Worm (Caenorhabditis elegans) whole organism, L3 larva: ENCODE data around the gene msp-81.
A peak's percentile ranks its signal among the peaks of the same experiment; 100 is the strongest.

Source experiments
- ZK546.5 ChIP-seq: sonication (generic microtip); optimal IDR thresholded peaks from 2 replicates; lab custom pipeline; 2017; ENCODE audit warnings: missing biosample characterization, missing genetic modification characterization
- aly-2 ChIP-seq: fragments of 150-350 bp; optimal IDR thresholded peaks from 2 replicates; lab custom pipeline; 2014; ENCODE audit warnings: missing biosample characterization, missing genetic modification characterization
- ama-1 ChIP-seq: fragments of 150-350 bp; optimal IDR thresholded peaks from 2 replicates; lab custom pipeline; 2018
- ceh-28 ChIP-seq: fragments of 150-350 bp; optimal IDR thresholded peaks from 2 replicates; lab custom pipeline; 2014; ENCODE audit warnings: missing biosample characterization, missing genetic modification reagents, missing genetic modification characterization
- ceh-9 ChIP-seq: sonication (generic microtip); optimal IDR thresholded peaks from 2 replicates; lab custom pipeline; 2018; ENCODE audit warnings: missing biosample characterization, missing genetic modification characterization
- daf-12 ChIP-seq: fragments of 150-350 bp; optimal IDR thresholded peaks from 2 replicates; lab custom pipeline; 2014; ENCODE audit warnings: missing biosample characterization, missing genetic modification reagents, missing genetic modification characterization
- egl-27 ChIP-seq: sonication (generic microtip); optimal IDR thresholded peaks from 4 replicates; lab custom pipeline; 2017; ENCODE audit warnings: missing biosample characterization, missing genetic modification reagents, missing genetic modification characterization
- egl-5 ChIP-seq: fragments of 150-350 bp; optimal IDR thresholded peaks from 2 replicates; lab custom pipeline; 2017; ENCODE audit warnings: missing biosample characterization, missing genetic modification reagents, missing genetic modification characterization, inconsistent platforms
- elt-1 ChIP-seq: fragments of 150-350 bp; optimal IDR thresholded peaks from 2 replicates; lab custom pipeline; 2014; ENCODE audit warnings: missing biosample characterization, missing genetic modification characterization
- elt-2 ChIP-seq: sonication (generic microtip); optimal IDR thresholded peaks from 2 replicates; lab custom pipeline; 2016; ENCODE audit warnings: missing genetic modification reagents, mild to moderate bottlenecking, missing genetic modification characterization, missing compliant biosample characterization
- elt-3 ChIP-seq, 3 experiments: fragments of 150-350 bp in 1 of 3; sonication (generic microtip) in 2 of 3; optimal IDR thresholded peaks; 2 replicates in 2 of 3; 4 replicates in 1 of 3; lab custom pipeline; 2014 to 2017; ENCODE audit warnings: missing biosample characterization in 3 of 3, missing genetic modification characterization in 3 of 3
- eor-1 ChIP-seq, 2 experiments: fragments of 150-350 bp; optimal IDR thresholded peaks; 2 replicates each; lab custom pipeline; 2014 to 2018; ENCODE audit warnings: missing biosample characterization in 2 of 2, missing genetic modification characterization in 2 of 2
- fkh-2 ChIP-seq: fragments of 150-350 bp; optimal IDR thresholded peaks from 2 replicates; lab custom pipeline; 2014; ENCODE audit warnings: missing biosample characterization, missing genetic modification reagents, missing genetic modification characterization
- jun-1 ChIP-seq: fragments of 150-350 bp; optimal IDR thresholded peaks from 2 replicates; lab custom pipeline; 2014; ENCODE audit warnings: missing biosample characterization, missing genetic modification reagents, missing genetic modification characterization
- lin-15B ChIP-seq: fragments of 150-350 bp; optimal IDR thresholded peaks from 2 replicates; lab custom pipeline; 2014; ENCODE audit warnings: missing biosample characterization, missing genetic modification characterization
- lsy-12 ChIP-seq: sonication (generic microtip); optimal IDR thresholded peaks from 2 replicates; lab custom pipeline; 2016; ENCODE audit warnings: mild to moderate bottlenecking, missing genetic modification characterization, missing compliant biosample characterization
- mdl-1 ChIP-seq: fragments of 150-350 bp; optimal IDR thresholded peaks from 2 replicates; lab custom pipeline; 2014; ENCODE audit warnings: missing biosample characterization, missing genetic modification characterization
- mml-1 ChIP-seq: fragments of 150-350 bp; sonication (generic microtip); optimal IDR thresholded peaks from 3 replicates; lab custom pipeline; 2014; ENCODE audit warnings: missing biosample characterization, missing genetic modification characterization
- nfya-1 ChIP-seq: sonication (generic microtip); optimal IDR thresholded peaks from 2 replicates; lab custom pipeline; 2017; ENCODE audit warnings: missing genetic modification characterization, mild to moderate bottlenecking, missing compliant biosample characterization, antibody characterized with exemption, moderate library complexity; ENCODE audit not compliant: insufficient read depth
- nhr-11 ChIP-seq: fragments of 150-350 bp; optimal IDR thresholded peaks from 2 replicates; lab custom pipeline; 2014; ENCODE audit warnings: missing biosample characterization, missing genetic modification characterization
- nhr-23 ChIP-seq: fragments of 150-350 bp; optimal IDR thresholded peaks from 2 replicates; lab custom pipeline; 2014; ENCODE audit warnings: missing biosample characterization, missing genetic modification reagents, missing genetic modification characterization
- nhr-237 ChIP-seq: fragments of 150-350 bp; optimal IDR thresholded peaks from 2 replicates; lab custom pipeline; 2014; ENCODE audit warnings: missing biosample characterization, missing genetic modification characterization
- nhr-25 ChIP-seq: sonication (generic microtip); optimal IDR thresholded peaks from 2 replicates; lab custom pipeline; 2017; ENCODE audit warnings: missing biosample characterization, missing genetic modification characterization
- nhr-28 ChIP-seq: fragments of 150-350 bp; optimal IDR thresholded peaks from 2 replicates; lab custom pipeline; 2014; ENCODE audit warnings: missing biosample characterization, missing genetic modification characterization
- nhr-43 ChIP-seq: sonication (generic microtip); optimal IDR thresholded peaks from 2 replicates; lab custom pipeline; 2016; ENCODE audit warnings: mild to moderate bottlenecking, missing genetic modification characterization, missing compliant biosample characterization; ENCODE audit not compliant: poor library complexity, severe bottlenecking
- nhr-67 ChIP-seq: fragments of 150-350 bp; optimal IDR thresholded peaks from 2 replicates; lab custom pipeline; 2014; ENCODE audit warnings: missing biosample characterization, missing genetic modification characterization
- nhr-76 ChIP-seq: fragments of 150-350 bp; sonication (generic microtip); optimal IDR thresholded peaks from 5 replicates; lab custom pipeline; 2014; ENCODE audit warnings: missing biosample characterization, missing genetic modification characterization
- nhr-77 ChIP-seq: fragments of 150-350 bp; optimal IDR thresholded peaks from 2 replicates; lab custom pipeline; 2014; ENCODE audit warnings: missing biosample characterization, missing genetic modification characterization
- pha-4 ChIP-seq: fragments of 150-350 bp; optimal IDR thresholded peaks from 2 replicates; lab custom pipeline; 2014; ENCODE audit warnings: missing biosample characterization, missing genetic modification reagents, missing genetic modification characterization
- pqm-1 ChIP-seq: fragments of 150-350 bp; optimal IDR thresholded peaks from 2 replicates; lab custom pipeline; 2017; ENCODE audit warnings: missing biosample characterization, missing genetic modification characterization, inconsistent platforms
- sea-2 ChIP-seq: fragments of 150-350 bp; sonication (generic microtip); optimal IDR thresholded peaks from 4 replicates; lab custom pipeline; 2014; ENCODE audit warnings: missing biosample characterization, missing genetic modification reagents, missing genetic modification characterization
- skn-1 ChIP-seq: fragments of 150-350 bp; optimal IDR thresholded peaks from 2 replicates; lab custom pipeline; 2014; ENCODE audit warnings: missing biosample characterization, missing genetic modification characterization
- snpc-4 ChIP-seq: fragments of 150-350 bp; optimal IDR thresholded peaks from 2 replicates; lab custom pipeline; 2014; ENCODE audit warnings: missing biosample characterization, missing genetic modification characterization
- unc-39 ChIP-seq: sonication (generic microtip); optimal IDR thresholded peaks from 4 replicates; lab custom pipeline; 2017; ENCODE audit warnings: missing biosample characterization, missing genetic modification characterization
- zag-1 ChIP-seq: fragments of 150-350 bp; optimal IDR thresholded peaks from 2 replicates; lab custom pipeline; 2014; ENCODE audit warnings: missing biosample characterization, missing genetic modification characterization
- ztf-4 ChIP-seq: fragments of 150-350 bp; optimal IDR thresholded peaks from 2 replicates; lab custom pipeline; 2014; ENCODE audit warnings: missing biosample characterization, missing genetic modification characterization

Gene msp-81

ce11 chrIV:9832586-9832985, 3.6 kb downstream of the msp-81 start, which contains the start of gene kin-21:
Gene kin-21, plus strand, starts transcription at chrIV:9832886.
- TF ChIP-seq ceh-28 (tag; lab: Kevin White, UChicago) (no peak), lin-15B (tag; lab: Kevin White, UChicago) (no peak)
- TF ChIP-seq, all 47 proteins: peak for 0

ce11 chrIV:9825196-9825744, 10.9 kb downstream of the msp-81 start, which contains the start of gene mtr-4:
Gene mtr-4, plus strand, starts transcription at chrIV:9825694.
- TF ChIP-seq zag-1 (tag; lab: Kevin White, UChicago) = no peak
- no peak for TF ChIP-seq unc-39 (tag; lab: Kevin White, UChicago)
- TF ChIP-seq nhr-67 (tag; lab: Kevin White, UChicago) = no peak
- peak; percentile 27 for TF ChIP-seq egl-5 (tag; lab: Kevin White, UChicago)
- no peak for TF ChIP-seq nhr-77 (tag; lab: Kevin White, UChicago)
- no peak for TF ChIP-seq nhr-76 (tag; lab: Kevin White, UChicago)
- no peak for TF ChIP-seq lsy-12 (tag; lab: Kevin White, UChicago)
- no peak for TF ChIP-seq pha-4 (tag; lab: Kevin White, UChicago)
- no peak for TF ChIP-seq mml-1 (tag; lab: Kevin White, UChicago)
- no peak for TF ChIP-seq ztf-4 (tag; lab: Kevin White, UChicago)
- TF ChIP-seq nhr-23 (tag; lab: Kevin White, UChicago) = no peak
- no peak for TF ChIP-seq nhr-43 (tag; lab: Kevin White, UChicago)
- no peak for TF ChIP-seq pqm-1
- TF ChIP-seq elt-3 (tag; optimal IDR thresholded peaks at IDR 0.05; lab: Kevin White, UChicago) = no peak
- no peak for TF ChIP-seq ceh-28 (tag; lab: Kevin White, UChicago)
- TF ChIP-seq lin-15B (tag; lab: Kevin White, UChicago) = peak; percentile 62
- TF ChIP-seq mdl-1 (tag; lab: Kevin White, UChicago) = no peak
- no peak for TF ChIP-seq egl-27 (tag; lab: Kevin White, UChicago)
- TF ChIP-seq nhr-28 (tag; lab: Kevin White, UChicago) = no peak
- no peak for TF ChIP-seq sea-2 (GFP tag; lab: Kevin White, UChicago)
- no peak for TF ChIP-seq ZK546.5 (tag; lab: Kevin White, UChicago)
- TF ChIP-seq elt-2 (tag; lab: Kevin White, UChicago) = peak; percentile 85
- TF ChIP-seq ama-1 (lab: Kevin White, UChicago) = no peak
- TF ChIP-seq nhr-11 = no peak
- no peak for TF ChIP-seq ceh-9 (tag; lab: Kevin White, UChicago)
- TF ChIP-seq snpc-4 (tag; lab: Kevin White, UChicago) = no peak
- no peak for TF ChIP-seq nfya-1
- TF ChIP-seq nhr-25 (tag; lab: Kevin White, UChicago) = no peak
- no peak for TF ChIP-seq fkh-2
- TF ChIP-seq eor-1 (tag; optimal IDR thresholded peaks at IDR 0.05; lab: Kevin White, UChicago) = no peak
- peak; percentile 24 for TF ChIP-seq skn-1 (tag; lab: Kevin White, UChicago)
- no peak for TF ChIP-seq elt-1
- no peak for TF ChIP-seq aly-2 (tag; lab: Kevin White, UChicago)
- TF ChIP-seq nhr-237 (tag; lab: Kevin White, UChicago) = no peak

ce11 chrIV:9824480-9824879, 11.7 kb downstream of the msp-81 start, which contains the start of gene catp-6:
Gene catp-6, minus strand, starts transcription at chrIV:9824580.
- no peak for TF ChIP-seq ceh-9 (tag; lab: Kevin White, UChicago)
- TF ChIP-seq elt-1 = no peak
- TF ChIP-seq unc-39 (tag; lab: Kevin White, UChicago) = no peak
- TF ChIP-seq nhr-76 (tag; lab: Kevin White, UChicago) = no peak
- TF ChIP-seq nhr-237 (tag; lab: Kevin White, UChicago) = no peak
- no peak for TF ChIP-seq ztf-4 (tag; lab: Kevin White, UChicago)
- no peak for TF ChIP-seq egl-27 (tag; lab: Kevin White, UChicago)
- no peak for TF ChIP-seq ceh-28 (tag; lab: Kevin White, UChicago)
- no peak for TF ChIP-seq nhr-28 (tag; lab: Kevin White, UChicago)
- TF ChIP-seq daf-12 (tag; lab: Kevin White, UChicago) = no peak
- TF ChIP-seq elt-2 (tag; lab: Kevin White, UChicago) = no peak
- no peak for TF ChIP-seq jun-1 (tag; lab: Kevin White, UChicago)

ce11 chrIV:9822585-9822984, 13.6 kb downstream of the msp-81 start:
- TF ChIP-seq nhr-237 (tag; lab: Kevin White, UChicago) (no peak), egl-5 (tag; lab: Kevin White, UChicago) (no peak), nhr-28 (tag; lab: Kevin White, UChicago) (no peak), nhr-43 (tag; lab: Kevin White, UChicago) (no peak), mml-1 (tag; lab: Kevin White, UChicago) (no peak)
